Fruit fly (Drosophila melanogaster) whole organism, embryonic: ENCODE results near the gene CG15418.

ENCODE experiments used
- CG10267 ChIP-seq: fragments of 200-800 bp; sonication (Bioruptor generic); optimal IDR thresholded peaks from 2 replicates; lab custom pipeline; 2018; ENCODE audit warnings: missing biosample characterization, mild to moderate bottlenecking, missing genetic modification characterization, moderate library complexity
- CG11504 ChIP-seq: fragments of 200-800 bp; sonication (Bioruptor generic); optimal IDR thresholded peaks from 3 replicates; lab custom pipeline; 2019; ENCODE audit warnings: missing biosample characterization, mild to moderate bottlenecking, missing genetic modification characterization, moderate library complexity
- CG13123 ChIP-seq: fragments of 200-800 bp; sonication (Bioruptor generic); optimal IDR thresholded peaks from 2 replicates; lab custom pipeline; 2016; ENCODE audit warnings: missing biosample characterization, missing genetic modification characterization
- CG15011 ChIP-seq: fragments of 200-800 bp; sonication (Bioruptor generic); optimal IDR thresholded peaks from 3 replicates; lab custom pipeline; 2018; ENCODE audit warnings: missing biosample characterization, mild to moderate bottlenecking, missing genetic modification characterization
- CG15073 ChIP-seq: fragments of 200-800 bp; sonication (Bioruptor generic); optimal IDR thresholded peaks from 2 replicates; lab custom pipeline; 2016; ENCODE audit warnings: missing biosample characterization, missing genetic modification characterization
- CG16779 ChIP-seq: fragments of 200-800 bp; sonication (Bioruptor generic); IDR thresholded peaks from 2 replicates; pipeline ENCODE4 v1.3.6; 2022; ENCODE audit warnings: missing biosample characterization, missing genetic modification characterization
- CG17361 ChIP-seq: fragments of 200-800 bp; sonication (Bioruptor generic); IDR thresholded peaks from 3 replicates; pipeline ENCODE4 v1.3.6; 2022; ENCODE audit warnings: missing biosample characterization, missing genetic modification characterization
- CG18262 ChIP-seq: fragments of 200-800 bp; optimal IDR thresholded peaks from 3 replicates; lab custom pipeline; 2019; ENCODE audit warnings: missing biosample characterization, mild to moderate bottlenecking, missing genetic modification characterization, moderate library complexity
- CG2199 ChIP-seq: fragments of 200-800 bp; sonication (Bioruptor generic); IDR thresholded peaks from 3 replicates; pipeline ENCODE4 v1.3.6; 2022; ENCODE audit warnings: missing biosample characterization, missing genetic modification characterization
- CG2712 ChIP-seq: fragments of 200-800 bp; optimal IDR thresholded peaks from 3 replicates; lab custom pipeline; 2019; ENCODE audit warnings: missing biosample characterization, mild to moderate bottlenecking, missing genetic modification characterization, moderate library complexity
- CG30403 ChIP-seq: fragments of 200-800 bp; sonication (Bioruptor generic); optimal IDR thresholded peaks from 3 replicates; lab custom pipeline; 2016; ENCODE audit warnings: missing biosample characterization, missing genetic modification characterization
- CG3281 ChIP-seq: fragments of 200-800 bp; sonication (Bioruptor generic); optimal IDR thresholded peaks from 3 replicates; lab custom pipeline; 2017; ENCODE audit warnings: missing biosample characterization, mild to moderate bottlenecking, missing genetic modification characterization
- CG33557 ChIP-seq: fragments of 200-800 bp; sonication (Bioruptor generic); optimal IDR thresholded peaks from 2 replicates; lab custom pipeline; 2019; ENCODE audit warnings: missing biosample characterization, mild to moderate bottlenecking, missing genetic modification characterization, moderate library complexity
- CG34224 ChIP-seq: fragments of 200-800 bp; sonication (Bioruptor generic); IDR thresholded peaks from 3 replicates; pipeline ENCODE4 v1.3.6; 2022; ENCODE audit warnings: missing biosample characterization, missing genetic modification characterization; ENCODE audit not compliant: partially characterized antibody
- CG3995 ChIP-seq: fragments of 200-800 bp; sonication (Bioruptor generic); optimal IDR thresholded peaks from 3 replicates; lab custom pipeline; 2016; ENCODE audit warnings: missing biosample characterization, missing genetic modification characterization
- CG4854 ChIP-seq: fragments of 200-800 bp; sonication (Bioruptor generic); optimal IDR thresholded peaks from 2 replicates; lab custom pipeline; 2016; ENCODE audit warnings: missing biosample characterization, missing genetic modification characterization, inconsistent platforms
- CG6854 ChIP-seq: fragments of 200-800 bp; sonication (Bioruptor generic); optimal IDR thresholded peaks from 3 replicates; lab custom pipeline; 2017; ENCODE audit warnings: missing biosample characterization, mild to moderate bottlenecking, missing genetic modification characterization
- CG8478 ChIP-seq: fragments of >200 bp; optimal IDR thresholded peaks from 2 replicates; lab custom pipeline; 2018
- CG9727 ChIP-seq: fragments of 200-800 bp; sonication (Bioruptor generic); optimal IDR thresholded peaks from 3 replicates; lab custom pipeline; 2017; ENCODE audit warnings: missing biosample characterization, mild to moderate bottlenecking, missing genetic modification characterization
- Dip2 ChIP-seq: fragments of 200-800 bp; sonication (Bioruptor generic); IDR thresholded peaks from 2 replicates; pipeline ENCODE4 v1.3.6; 2022; ENCODE audit warnings: missing biosample characterization, missing genetic modification characterization
- ERR ChIP-seq: fragments of 200-800 bp; sonication (Bioruptor generic); optimal IDR thresholded peaks from 2 replicates; lab custom pipeline; 2016; ENCODE audit warnings: missing biosample characterization, missing genetic modification characterization
- Elba2 ChIP-seq: fragments of 200-800 bp; sonication (Bioruptor generic); optimal IDR thresholded peaks from 3 replicates; lab custom pipeline; 2016; ENCODE audit warnings: missing biosample characterization, missing genetic modification characterization
- Fer3 ChIP-seq: fragments of 200-800 bp; sonication (Bioruptor generic); optimal IDR thresholded peaks from 2 replicates; lab custom pipeline; 2018; ENCODE audit warnings: missing biosample characterization, mild to moderate bottlenecking, missing genetic modification characterization, moderate library complexity
- HmgD ChIP-seq: fragments of 200-800 bp; sonication (Bioruptor generic); optimal IDR thresholded peaks from 3 replicates; lab custom pipeline; 2016; ENCODE audit warnings: missing biosample characterization, missing genetic modification characterization
- Neu2 ChIP-seq: fragments of 200-800 bp; sonication (Bioruptor generic); optimal IDR thresholded peaks from 3 replicates; lab custom pipeline; 2016; ENCODE audit warnings: missing biosample characterization, missing genetic modification characterization, borderline replicate concordance
- Nf-YC ChIP-seq: fragments of 200-800 bp; optimal IDR thresholded peaks from 3 replicates; lab custom pipeline; 2019; ENCODE audit warnings: missing biosample characterization, mild to moderate bottlenecking, missing genetic modification characterization, moderate library complexity
- NfI ChIP-seq: fragments of 200-800 bp; sonication (Bioruptor generic); optimal IDR thresholded peaks from 3 replicates; lab custom pipeline; 2018; ENCODE audit warnings: missing biosample characterization, mild to moderate bottlenecking, missing genetic modification characterization, moderate library complexity
- Scr ChIP-seq: fragments of 200-800 bp; sonication (Bioruptor generic); IDR thresholded peaks from 2 replicates; pipeline ENCODE4 v1.3.6; 2022; ENCODE audit warnings: missing biosample characterization, missing genetic modification characterization; ENCODE audit not compliant: partially characterized antibody
- Ssrp ChIP-seq: fragments of 200-800 bp; sonication (Bioruptor generic); optimal IDR thresholded peaks from 2 replicates; lab custom pipeline; 2018; ENCODE audit warnings: missing biosample characterization, mild to moderate bottlenecking, missing genetic modification characterization, moderate library complexity
- TFAM ChIP-seq: fragments of 200-800 bp; sonication (Bioruptor generic); optimal IDR thresholded peaks from 2 replicates; lab custom pipeline; 2017; ENCODE audit warnings: missing biosample characterization, missing genetic modification characterization, inconsistent platforms
- al ChIP-seq: fragments of 200-800 bp; sonication (Bioruptor generic); IDR thresholded peaks from 2 replicates; pipeline ENCODE4 v1.3.6; 2022; ENCODE audit warnings: missing biosample characterization, missing genetic modification characterization
- ara ChIP-seq: fragments of 200-800 bp; sonication (Bioruptor generic); IDR thresholded peaks from 2 replicates; pipeline ENCODE4 v1.3.6; 2022; ENCODE audit warnings: missing biosample characterization, missing genetic modification characterization
- chn ChIP-seq: fragments of 200-800 bp; sonication (Bioruptor generic); optimal IDR thresholded peaks from 2 replicates; lab custom pipeline; 2016; ENCODE audit warnings: missing biosample characterization, missing genetic modification characterization
- hbn ChIP-seq: fragments of 200-800 bp; sonication (Bioruptor generic); IDR thresholded peaks from 2 replicates; pipeline ENCODE4 v1.3.6; 2022; ENCODE audit warnings: missing biosample characterization, missing genetic modification characterization; ENCODE audit not compliant: partially characterized antibody
- her ChIP-seq: fragments of 200-800 bp; sonication (Bioruptor generic); optimal IDR thresholded peaks from 2 replicates; lab custom pipeline; 2016; ENCODE audit warnings: missing biosample characterization, missing genetic modification characterization
- jing ChIP-seq: fragments of 200-800 bp; sonication (Bioruptor generic); optimal IDR thresholded peaks from 2 replicates; lab custom pipeline; 2018; ENCODE audit warnings: missing biosample characterization, mild to moderate bottlenecking, missing genetic modification characterization
- odd ChIP-seq: fragments of 200-800 bp; sonication (Bioruptor generic); optimal IDR thresholded peaks from 2 replicates; lab custom pipeline; 2017; ENCODE audit warnings: missing biosample characterization, mild to moderate bottlenecking, missing genetic modification characterization
- pum ChIP-seq: fragments of 200-800 bp; sonication (Bioruptor generic); optimal IDR thresholded peaks from 2 replicates; lab custom pipeline; 2016; ENCODE audit warnings: missing biosample characterization, missing genetic modification characterization
- sens-2 ChIP-seq: fragments of 200-800 bp; sonication (Bioruptor generic); IDR thresholded peaks from 2 replicates; pipeline ENCODE4 v1.3.6; 2022; ENCODE audit warnings: missing biosample characterization, missing genetic modification characterization
- tgo ChIP-seq: fragments of 200-800 bp; sonication (Bioruptor generic); IDR thresholded peaks from 3 replicates; pipeline ENCODE4 v1.3.6; 2022; ENCODE audit warnings: missing biosample characterization, missing genetic modification characterization
- unpg ChIP-seq: fragments of 200-800 bp; sonication (Bioruptor generic); optimal IDR thresholded peaks from 3 replicates; lab custom pipeline; 2018; ENCODE audit warnings: missing biosample characterization, mild to moderate bottlenecking, missing genetic modification characterization, moderate library complexity
- yki ChIP-seq: fragments of >200 bp; optimal IDR thresholded peaks from 3 replicates; lab custom pipeline; 2018
- zfh2 ChIP-seq: fragments of 200-800 bp; sonication (Bioruptor generic); optimal IDR thresholded peaks from 2 replicates; lab custom pipeline; 2016; ENCODE audit warnings: missing biosample characterization, missing genetic modification characterization

Gene CG15418

DNA sequence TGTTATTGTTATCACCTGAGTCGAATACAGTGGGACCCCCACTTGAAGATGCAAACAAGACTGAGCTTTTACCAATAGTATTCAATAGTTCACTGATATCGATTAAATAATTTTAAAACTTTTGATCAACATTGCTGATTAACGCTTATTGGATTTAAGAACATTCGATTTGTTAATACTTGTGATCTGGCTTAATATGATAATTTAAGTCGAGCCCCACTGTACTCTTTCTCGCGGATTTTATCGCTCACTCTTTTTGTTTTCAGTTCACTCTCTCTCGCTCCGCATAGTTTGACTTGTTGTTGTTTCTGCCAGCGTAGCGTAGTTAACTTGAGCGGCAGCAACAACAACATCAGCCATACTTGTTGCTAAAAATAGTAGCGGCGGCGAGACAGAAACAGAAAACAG lies 34.2 kb upstream of the CG15418 start (continued):
- TF ChIP-seq HmgD (GFP tag; lab: Kevin White, UChicago), result peak; percentile 97
- peak; percentile 97 for TF ChIP-seq ara (GFP tag; lab: Robert Waterston, UW)
- TF ChIP-seq pum, result peak; percentile 98
- peak; percentile 88 for TF ChIP-seq Neu2 (GFP tag; lab: Kevin White, UChicago)
- peak; percentile 97 for TF ChIP-seq CG6854 (GFP tag; lab: Kevin White, UChicago)
- peak; percentile 97 for TF ChIP-seq ERR
- peak; percentile 85 for TF ChIP-seq CG15073 (GFP tag; lab: Kevin White, UChicago)
- peak; percentile 96 for TF ChIP-seq jing (GFP tag; lab: Kevin White, UChicago)
- peak; percentile 97 for TF ChIP-seq CG11504
- peak; percentile 97 for TF ChIP-seq her (GFP tag; lab: Kevin White, UChicago)
- no peak for TF ChIP-seq CG8478 (lab: Kevin White, UChicago)
- TF ChIP-seq Dip2 (GFP tag; lab: Robert Waterston, UW), result no peak; the same call in 1 of the 2 replicates
- peak; percentile 94 for TF ChIP-seq CG13123
- TF ChIP-seq TFAM (GFP tag; lab: Kevin White, UChicago), result peak; percentile 91
- peak; percentile 99 for TF ChIP-seq unpg (GFP tag; lab: Kevin White, UChicago)
- peak; percentile 97 for TF ChIP-seq tgo
- TF ChIP-seq Elba2 (GFP tag; lab: Kevin White, UChicago), result peak; percentile 78
- peak; percentile 99 for TF ChIP-seq NfI (GFP tag; lab: Kevin White, UChicago)
- no peak for TF ChIP-seq hbn (GFP tag; lab: Robert Waterston, UW)
- peak; percentile 91 for TF ChIP-seq CG2199 (GFP tag; lab: Robert Waterston, UW)
- peak; percentile 96 for TF ChIP-seq chn
- TF ChIP-seq Ssrp (tag; lab: Kevin White, UChicago), result peak; percentile 98
- TF ChIP-seq al (GFP tag; lab: Robert Waterston, UW), result peak; percentile 96
- peak; percentile 98 for TF ChIP-seq CG18262 (tag; lab: Kevin White, UChicago)
- peak; percentile 99 for TF ChIP-seq CG3281 (GFP tag; lab: Kevin White, UChicago)
- peak; percentile 97 for TF ChIP-seq CG16779 (GFP tag; lab: Robert Waterston, UW)
- peak; percentile 96 for TF ChIP-seq sens-2 (GFP tag; lab: Robert Waterston, UW)
- peak; percentile 92 for TF ChIP-seq Nf-YC (tag; lab: Kevin White, UChicago)
- peak; percentile 98 for TF ChIP-seq zfh2 (GFP tag; lab: Kevin White, UChicago)
- peak; percentile 99 for TF ChIP-seq CG2712 (tag; lab: Kevin White, UChicago)
- TF ChIP-seq CG15011 (GFP tag; lab: Kevin White, UChicago), result peak; percentile 97
- peak; percentile 98 for TF ChIP-seq CG17361 (GFP tag; lab: Robert Waterston, UW)
- TF ChIP-seq CG10267 (tag; lab: Kevin White, UChicago), result peak; percentile 96
- peak; percentile 84 for TF ChIP-seq CG3995 (GFP tag; lab: Kevin White, UChicago)
- TF ChIP-seq Scr (GFP tag; lab: Robert Waterston, UW), result no peak
- TF ChIP-seq yki, result peak; percentile 30
- TF ChIP-seq Fer3 (tag; lab: Kevin White, UChicago), result peak; percentile 98
- peak; percentile 98 for TF ChIP-seq CG9727 (GFP tag; lab: Kevin White, UChicago)
- peak; percentile 97 for TF ChIP-seq CG33557
- peak; percentile 98 for TF ChIP-seq CG30403
- peak; percentile 98 for TF ChIP-seq odd (GFP tag; lab: Kevin White, UChicago)
- peak; percentile 97 for TF ChIP-seq CG4854 (GFP tag; lab: Kevin White, UChicago)
- TF ChIP-seq CG34224, result no peak
- TF ChIP-seq, all 482 proteins: peak for 438
